Worm (Caenorhabditis elegans) whole organism, L1 larva: ENCODE measurements around the gene C15H11.10.

ENCODE experiments used
- hlh-4 ChIP-seq: sonication (generic microtip); optimal IDR thresholded peaks from 2 replicates; lab custom pipeline; 2016; ENCODE audit warnings: mild to moderate bottlenecking, missing genetic modification characterization, missing compliant biosample characterization
- mep-1 ChIP-seq: fragments of 150-350 bp; optimal IDR thresholded peaks from 2 replicates; lab custom pipeline; 2014; ENCODE audit warnings: missing biosample characterization, missing genetic modification characterization
- skn-1 ChIP-seq: fragments of 150-350 bp; optimal IDR thresholded peaks from 2 replicates; lab custom pipeline; 2014; ENCODE audit warnings: missing biosample characterization, missing genetic modification characterization
- sup-37 ChIP-seq: fragments of 200-800 bp; sonication (Bioruptor generic); optimal IDR thresholded peaks from 2 replicates; lab custom pipeline; 2018; ENCODE audit warnings: mild to moderate bottlenecking, missing genetic modification characterization, missing compliant biosample characterization
- unc-86 ChIP-seq: sonication (generic microtip); optimal IDR thresholded peaks from 2 replicates; lab custom pipeline; 2016; ENCODE audit warnings: missing genetic modification characterization, missing compliant biosample characterization

DNA sequence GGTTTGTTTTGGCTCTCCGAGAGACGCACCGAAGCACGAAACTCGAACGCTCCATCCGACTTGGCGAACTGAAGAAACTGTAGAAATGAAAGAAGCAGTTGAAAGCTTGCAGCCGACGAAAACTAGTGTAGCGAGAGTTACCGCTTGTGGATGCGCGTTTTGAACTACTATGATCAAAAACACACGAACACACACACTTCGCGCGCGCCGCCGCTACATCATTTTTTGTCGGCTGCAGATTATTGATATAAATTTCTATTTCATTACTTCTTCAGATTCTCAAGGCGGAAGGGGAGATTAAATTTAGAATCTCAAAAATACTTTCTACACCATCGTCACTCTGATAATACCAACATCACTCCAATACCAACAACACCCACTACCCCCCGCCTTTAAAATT, 30.0 kb upstream of the C15H11.10 start:
- TF ChIP-seq hlh-4 (tag; lab: Kevin White, UChicago) (no peak), unc-86 (tag; lab: Kevin White, UChicago) (no peak), skn-1 (tag; lab: Kevin White, UChicago) (no peak), mep-1 (tag; lab: Kevin White, UChicago) (no peak), sup-37 (no peak)
